Fruit fly (Drosophila melanogaster) whole organism, embryonic: ENCODE data around the gene Idh3g.

Source experiments
- Aef1 ChIP-seq: fragments of 200-800 bp; sonication (Bioruptor generic); IDR thresholded peaks from 3 replicates; pipeline ENCODE4 v1.3.6; 2022; ENCODE audit warnings: missing biosample characterization, missing genetic modification characterization
- Asciz ChIP-seq: fragments of 200-800 bp; sonication (Bioruptor generic); optimal IDR thresholded peaks from 2 replicates; lab custom pipeline; 2017; ENCODE audit warnings: missing biosample characterization, mild to moderate bottlenecking, missing genetic modification characterization, missing genetic modification reagents
- Bteb2 ChIP-seq: fragments of 200-800 bp; sonication (Bioruptor generic); optimal IDR thresholded peaks from 2 replicates; lab custom pipeline; 2016; ENCODE audit warnings: missing biosample characterization, missing genetic modification characterization
- CG10979 ChIP-seq: fragments of 200-800 bp; sonication (Bioruptor generic); optimal IDR thresholded peaks from 2 replicates; lab custom pipeline; 2018; ENCODE audit warnings: missing biosample characterization, mild to moderate bottlenecking, missing genetic modification characterization, moderate library complexity
- CG12219 ChIP-seq: fragments of 200-800 bp; sonication (Bioruptor generic); optimal IDR thresholded peaks from 3 replicates; lab custom pipeline; 2018; ENCODE audit warnings: missing biosample characterization, mild to moderate bottlenecking, missing genetic modification characterization
- CG1233 ChIP-seq: fragments of 200-800 bp; sonication (Bioruptor generic); optimal IDR thresholded peaks from 4 replicates; lab custom pipeline; 2018; ENCODE audit warnings: missing biosample characterization, mild to moderate bottlenecking, missing genetic modification characterization
- CG13296 ChIP-seq: fragments of 200-800 bp; sonication (Bioruptor generic); optimal IDR thresholded peaks from 3 replicates; lab custom pipeline; 2018; ENCODE audit warnings: missing biosample characterization, mild to moderate bottlenecking, missing genetic modification characterization
- CG16813 ChIP-seq: fragments of 200-800 bp; sonication (Bioruptor generic); IDR thresholded peaks from 3 replicates; pipeline ENCODE4 v1.3.6; 2022; ENCODE audit warnings: missing biosample characterization, missing genetic modification characterization; ENCODE audit not compliant: partially characterized antibody
- CG17328 ChIP-seq: fragments of 200-800 bp; sonication (Bioruptor generic); IDR thresholded peaks from 2 replicates; pipeline ENCODE4 v1.3.6; 2022; ENCODE audit warnings: missing biosample characterization, missing genetic modification characterization
- CG17829 ChIP-seq: fragments of 200-800 bp; optimal IDR thresholded peaks from 2 replicates; lab custom pipeline; 2019; ENCODE audit warnings: missing biosample characterization, mild to moderate bottlenecking, missing genetic modification characterization, moderate library complexity
- CG1832 ChIP-seq: fragments of 200-800 bp; sonication (Bioruptor generic); optimal IDR thresholded peaks from 2 replicates; lab custom pipeline; 2017; ENCODE audit warnings: missing biosample characterization, mild to moderate bottlenecking, missing genetic modification characterization, inconsistent platforms
- CG4707 ChIP-seq: fragments of 200-800 bp; sonication (Bioruptor generic); optimal IDR thresholded peaks from 2 replicates; lab custom pipeline; 2018; ENCODE audit warnings: missing biosample characterization, mild to moderate bottlenecking, missing genetic modification characterization, moderate library complexity
- CG5245 ChIP-seq: fragments of 200-800 bp; sonication (Bioruptor generic); optimal IDR thresholded peaks from 3 replicates; lab custom pipeline; 2016; ENCODE audit warnings: missing biosample characterization, missing genetic modification characterization
- CG6272 ChIP-seq: fragments of 200-800 bp; sonication (Bioruptor generic); IDR thresholded peaks from 2 replicates; pipeline ENCODE4 v1.3.6; 2022; ENCODE audit warnings: missing biosample characterization, missing genetic modification characterization
- CG7745 ChIP-seq: fragments of 200-800 bp; sonication (Bioruptor generic); optimal IDR thresholded peaks from 2 replicates; lab custom pipeline; 2018; ENCODE audit warnings: missing biosample characterization, mild to moderate bottlenecking, missing genetic modification characterization, moderate library complexity
- CG7839 ChIP-seq: fragments of 200-800 bp; sonication (Bioruptor generic); optimal IDR thresholded peaks from 3 replicates; lab custom pipeline; 2018; ENCODE audit warnings: missing biosample characterization, mild to moderate bottlenecking, missing genetic modification characterization, moderate library complexity
- Dip2 ChIP-seq: fragments of 200-800 bp; sonication (Bioruptor generic); IDR thresholded peaks from 2 replicates; pipeline ENCODE4 v1.3.6; 2022; ENCODE audit warnings: missing biosample characterization, missing genetic modification characterization
- GATAe ChIP-seq: fragments of 200-800 bp; sonication (Bioruptor generic); conservative IDR thresholded peaks from 2 replicates; pipeline ENCODE4 v1.3.6; 2022; ENCODE audit warnings: missing biosample characterization, missing genetic modification characterization
- H2.0 ChIP-seq: fragments of 200-800 bp; sonication (Bioruptor generic); IDR thresholded peaks from 2 replicates; pipeline ENCODE4 v1.3.6; 2022; ENCODE audit warnings: missing biosample characterization, missing genetic modification characterization
- Hmx ChIP-seq: fragments of 200-800 bp; sonication (Bioruptor generic); optimal IDR thresholded peaks from 2 replicates; lab custom pipeline; 2016; ENCODE audit warnings: missing biosample characterization, missing genetic modification characterization
- Kr ChIP-seq: fragments of 200-800 bp; sonication (Bioruptor generic); optimal IDR thresholded peaks from 2 replicates; lab custom pipeline; 2017; ENCODE audit warnings: missing biosample characterization, mild to moderate bottlenecking, missing genetic modification characterization
- Lim3 ChIP-seq: fragments of 200-800 bp; sonication (Bioruptor generic); IDR thresholded peaks from 2 replicates; pipeline ENCODE4 v1.3.6; 2022; ENCODE audit warnings: missing biosample characterization, missing genetic modification characterization
- MBD-R2 ChIP-seq: fragments of 200-800 bp; sonication (Bioruptor generic); IDR thresholded peaks from 2 replicates; pipeline ENCODE4 v1.3.6; 2022; ENCODE audit warnings: missing biosample characterization, missing genetic modification characterization
- Mes4 ChIP-seq: fragments of 200-800 bp; sonication (Bioruptor generic); optimal IDR thresholded peaks from 2 replicates; lab custom pipeline; 2016; ENCODE audit warnings: missing biosample characterization, missing genetic modification characterization
- Myb ChIP-seq: fragments of 200-800 bp; sonication (Bioruptor generic); optimal IDR thresholded peaks from 2 replicates; lab custom pipeline; 2016; ENCODE audit warnings: missing biosample characterization, missing genetic modification characterization
- NC2α ChIP-seq: fragments of 200-800 bp; sonication (Bioruptor generic); optimal IDR thresholded peaks from 2 replicates; lab custom pipeline; 2016; ENCODE audit warnings: missing biosample characterization, missing genetic modification characterization
- Nf-YB ChIP-seq: fragments of 200-800 bp; sonication (Bioruptor generic); optimal IDR thresholded peaks from 3 replicates; lab custom pipeline; 2019; ENCODE audit warnings: missing biosample characterization, mild to moderate bottlenecking, missing genetic modification characterization, moderate library complexity
- Xbp1 ChIP-seq: fragments of 200-800 bp; sonication (Bioruptor generic); optimal IDR thresholded peaks from 3 replicates; lab custom pipeline; 2016; ENCODE audit warnings: missing biosample characterization, mild to moderate bottlenecking, missing genetic modification characterization
- ac ChIP-seq: fragments of 200-800 bp; sonication (Bioruptor generic); optimal IDR thresholded peaks from 3 replicates; lab custom pipeline; 2017; ENCODE audit warnings: missing biosample characterization, mild to moderate bottlenecking, missing genetic modification characterization
- chn ChIP-seq: fragments of 200-800 bp; sonication (Bioruptor generic); optimal IDR thresholded peaks from 2 replicates; lab custom pipeline; 2016; ENCODE audit warnings: missing biosample characterization, missing genetic modification characterization
- dmrt11E ChIP-seq: fragments of 200-800 bp; sonication (Bioruptor generic); optimal IDR thresholded peaks from 3 replicates; lab custom pipeline; 2018; ENCODE audit warnings: missing biosample characterization, mild to moderate bottlenecking, missing genetic modification characterization, moderate library complexity
- gcm ChIP-seq: fragments of 200-800 bp; sonication (Bioruptor generic); optimal IDR thresholded peaks from 2 replicates; lab custom pipeline; 2019; ENCODE audit warnings: missing biosample characterization, mild to moderate bottlenecking, missing genetic modification characterization, moderate library complexity
- gcm2 ChIP-seq: fragments of 200-800 bp; sonication (Bioruptor generic); optimal IDR thresholded peaks from 2 replicates; lab custom pipeline; 2016; ENCODE audit warnings: missing biosample characterization, missing genetic modification characterization
- ham ChIP-seq: fragments of 200-800 bp; sonication (Bioruptor generic); IDR thresholded peaks from 2 replicates; pipeline ENCODE4 v1.3.6; 2022; ENCODE audit warnings: missing biosample characterization, missing genetic modification characterization
- ind ChIP-seq: fragments of 200-800 bp; sonication (Bioruptor generic); optimal IDR thresholded peaks from 3 replicates; lab custom pipeline; 2016; ENCODE audit warnings: missing biosample characterization, missing genetic modification characterization
- insv ChIP-seq, 2 experiments: fragments of 200-800 bp; sonication (Bioruptor generic); optimal IDR thresholded peaks; 3 replicates each; lab custom pipeline; 2016 to 2018; ENCODE audit warnings: missing biosample characterization in 2 of 2, missing genetic modification characterization in 2 of 2
- jing ChIP-seq: fragments of 200-800 bp; sonication (Bioruptor generic); optimal IDR thresholded peaks from 2 replicates; lab custom pipeline; 2018; ENCODE audit warnings: missing biosample characterization, mild to moderate bottlenecking, missing genetic modification characterization
- ken ChIP-seq: fragments of 200-800 bp; sonication (Bioruptor generic); IDR thresholded peaks from 3 replicates; pipeline ENCODE4 v1.3.6; 2022; ENCODE audit warnings: missing biosample characterization, missing genetic modification characterization
- nerfin-2 ChIP-seq: fragments of 200-800 bp; sonication (Bioruptor generic); IDR thresholded peaks from 2 replicates; pipeline ENCODE4 v1.3.6; 2022; ENCODE audit warnings: missing biosample characterization, missing genetic modification characterization; ENCODE audit not compliant: partially characterized antibody
- odd ChIP-seq: fragments of 200-800 bp; sonication (Bioruptor generic); optimal IDR thresholded peaks from 2 replicates; lab custom pipeline; 2017; ENCODE audit warnings: missing biosample characterization, mild to moderate bottlenecking, missing genetic modification characterization
- otp ChIP-seq: fragments of 200-800 bp; sonication (Bioruptor generic); IDR thresholded peaks from 3 replicates; pipeline ENCODE4, ENCODE4 v1.3.6; 2022; ENCODE audit warnings: missing biosample characterization, missing genetic modification characterization
- pfk ChIP-seq: fragments of 200-800 bp; sonication (Bioruptor generic); optimal IDR thresholded peaks from 2 replicates; lab custom pipeline; 2018; ENCODE audit warnings: missing biosample characterization, mild to moderate bottlenecking, missing genetic modification characterization, moderate library complexity
- pho ChIP-seq: fragments of 200-800 bp; sonication (Bioruptor generic); optimal IDR thresholded peaks from 2 replicates; lab custom pipeline; 2016; ENCODE audit warnings: missing biosample characterization, missing genetic modification characterization
- psq ChIP-seq: fragments of 200-800 bp; sonication (Bioruptor generic); optimal IDR thresholded peaks from 2 replicates; lab custom pipeline; 2017; ENCODE audit warnings: missing biosample characterization, missing genetic modification characterization
- sens ChIP-seq: fragments of 200-800 bp; sonication (Bioruptor generic); peaks from one replicate; lab custom pipeline; 2016; ENCODE audit warnings: missing biosample characterization, missing genetic modification characterization
- ssp ChIP-seq: fragments of 200-800 bp; sonication (Bioruptor generic); IDR thresholded peaks from 2 replicates; pipeline ENCODE4 v1.3.6; 2022; ENCODE audit warnings: missing biosample characterization, missing genetic modification characterization
- sug ChIP-seq: fragments of 200-800 bp; optimal IDR thresholded peaks from 2 replicates; lab custom pipeline; 2019; ENCODE audit warnings: missing biosample characterization, mild to moderate bottlenecking, missing genetic modification characterization, moderate library complexity
- tll ChIP-seq, 2 experiments: fragments of 200-800 bp in 1 of 2; fragments of >200 bp in 1 of 2; sonication (Bioruptor generic) in 1 of 2; optimal IDR thresholded peaks; 2 replicates each; lab custom pipeline; 2017 to 2019; ENCODE audit warnings: missing biosample characterization in 2 of 2, missing genetic modification characterization in 2 of 2, mild to moderate bottlenecking in 1 of 2, moderate library complexity in 1 of 2
- vfl ChIP-seq: fragments of 200-800 bp; sonication (Bioruptor generic); optimal IDR thresholded peaks from 2 replicates; lab custom pipeline; 2016; ENCODE audit warnings: missing biosample characterization, missing genetic modification characterization
- vvl ChIP-seq: fragments of 200-800 bp; sonication (Bioruptor generic); IDR thresholded peaks from 2 replicates; pipeline ENCODE4 v1.3.6; 2022; ENCODE audit warnings: missing biosample characterization, missing genetic modification characterization

Idh3g gene

dm6 chr3R:25646882-25647518 lies 33.6 kb upstream of the Idh3g start (continued):
- TF ChIP-seq nerfin-2 (peak; percentile 67), jing (peak; percentile 73), CG1233 (GFP tag; lab: Kevin White, UChicago) (peak; percentile 90), ssp (peak; percentile 84), H2.0 (peak; percentile 91), Lim3 (GFP tag; lab: Robert Waterston, UW) (peak; percentile 73), sug (tag; lab: Kevin White, UChicago) (peak; percentile 96), CG17829 (tag; lab: Kevin White, UChicago) (peak; percentile 94), dmrt11E (peak; percentile 89), otp (GFP tag; lab: Robert Waterston, UW) (peak; percentile 89), Kr (GFP tag; lab: Kevin White, UChicago) (peak; percentile 74), CG16813 (GFP tag; lab: Robert Waterston, UW) (peak; percentile 93), insv (GFP tag; optimal IDR thresholded peaks at IDR 0.05; lab: Kevin White, UChicago) (peak in 1 of 2 experiments; percentile 73), Asciz (GFP tag; lab: Kevin White, UChicago) (peak; percentile 63), ind (GFP tag; lab: Kevin White, UChicago) (peak; percentile 96), CG12219 (GFP tag; lab: Kevin White, UChicago) (peak; percentile 84), MBD-R2 (GFP tag; lab: Robert Waterston, UW) (peak; percentile 84), gcm2 (GFP tag; lab: Kevin White, UChicago) (peak; percentile 84), vfl (GFP tag; lab: Kevin White, UChicago) (peak; percentile 95), Myb (GFP tag; lab: Kevin White, UChicago) (peak; percentile 97), CG10979 (tag; lab: Kevin White, UChicago) (peak; percentile 87), NC2α (GFP tag; lab: Kevin White, UChicago) (peak; percentile 87), pho (GFP tag; lab: Kevin White, UChicago) (peak; percentile 96), CG6272 (GFP tag; lab: Robert Waterston, UW) (peak; percentile 93), CG7745 (peak; percentile 65), pfk (peak; percentile 45), Aef1 (GFP tag; lab: Robert Waterston, UW) (peak; percentile 90), odd (peak; percentile 80), CG17328 (peak; percentile 90), Nf-YB (GFP tag; lab: Kevin White, UChicago) (peak; percentile 73), gcm (peak; percentile 86), ac (no peak), ken (GFP tag; lab: Robert Waterston, UW) (peak; percentile 91), vvl (GFP tag; lab: Robert Waterston, UW) (peak; percentile 91), Dip2 (peak; percentile 54; the same call in 1 of the 2 replicates), CG5245 (peak; percentile 81), CG13296 (GFP tag; lab: Kevin White, UChicago) (peak; percentile 89), Xbp1 (peak; percentile 96), CG1832 (GFP tag; lab: Kevin White, UChicago) (peak; percentile 80), tll (GFP tag; optimal IDR thresholded peaks at IDR 0.05; lab: Kevin White, UChicago) (peak; percentile 58 to 74), CG7839 (tag; lab: Kevin White, UChicago) (peak; percentile 91), Hmx (GFP tag; lab: Kevin White, UChicago) (peak; percentile 89), chn (GFP tag; lab: Kevin White, UChicago) (peak; percentile 95), psq (GFP tag; lab: Kevin White, UChicago) (peak; percentile 83), Mes4 (GFP tag; lab: Kevin White, UChicago) (peak; percentile 93), CG4707 (GFP tag; lab: Kevin White, UChicago) (peak; percentile 62), GATAe (GFP tag; lab: Robert Waterston, UW) (peak; percentile 50; the same call in 1 of the 2 replicates), ham (GFP tag; lab: Robert Waterston, UW) (peak; percentile 82), Bteb2 (peak; percentile 93), sens (GFP tag; lab: Kevin White, UChicago) (peak; percentile 99)
